Fruit fly (Drosophila melanogaster) whole organism, prepupa: ENCODE measurements around the gene ArfGAP3.

ENCODE experiments used
- CG3032 ChIP-seq: fragments of 200-800 bp; optimal IDR thresholded peaks from 2 replicates; lab custom pipeline; 2019; ENCODE audit warnings: missing biosample characterization, mild to moderate bottlenecking, missing genetic modification characterization, moderate library complexity
- CG34406 ChIP-seq: fragments of 200-800 bp; sonication (Bioruptor generic); optimal IDR thresholded peaks from 3 replicates; lab custom pipeline; 2016; ENCODE audit warnings: missing biosample characterization, missing genetic modification characterization
- CG6276 ChIP-seq: fragments of 200-800 bp; sonication (Bioruptor generic); optimal IDR thresholded peaks from 2 replicates; lab custom pipeline; 2017; ENCODE audit warnings: missing biosample characterization, mild to moderate bottlenecking, missing genetic modification characterization
- CG6854 ChIP-seq: fragments of 200-800 bp; sonication (Bioruptor generic); optimal IDR thresholded peaks from 2 replicates; lab custom pipeline; 2017; ENCODE audit warnings: missing biosample characterization, mild to moderate bottlenecking, missing genetic modification characterization
- CG8119 ChIP-seq: fragments of 200-800 bp; sonication (Bioruptor generic); IDR thresholded peaks from 3 replicates; pipeline ENCODE4 v1.3.6; 2022; ENCODE audit warnings: missing biosample characterization, missing genetic modification characterization
- Eip75B ChIP-seq: fragments of 200-800 bp; sonication (Bioruptor generic); optimal IDR thresholded peaks from 3 replicates; lab custom pipeline; 2016; ENCODE audit warnings: missing biosample characterization, missing genetic modification characterization
- Hr4 ChIP-seq: fragments of 200-800 bp; sonication (Bioruptor generic); optimal IDR thresholded peaks from 3 replicates; lab custom pipeline; 2016; ENCODE audit warnings: missing biosample characterization, missing genetic modification characterization
- OdsH ChIP-seq: fragments of 200-800 bp; sonication (Bioruptor generic); optimal IDR thresholded peaks from 3 replicates; lab custom pipeline; 2016; ENCODE audit warnings: missing biosample characterization, missing genetic modification characterization
- Smox ChIP-seq: fragments of 200-800 bp; sonication (Bioruptor generic); optimal IDR thresholded peaks from 3 replicates; lab custom pipeline; 2016; ENCODE audit warnings: missing biosample characterization, missing genetic modification characterization
- Sox15 ChIP-seq: fragments of 200-800 bp; sonication (Bioruptor generic); optimal IDR thresholded peaks from 3 replicates; lab custom pipeline; 2016; ENCODE audit warnings: missing biosample characterization, missing genetic modification characterization
- fkh ChIP-seq: fragments of 200-800 bp; sonication (Bioruptor generic); optimal IDR thresholded peaks from 3 replicates; lab custom pipeline; 2017; ENCODE audit warnings: missing biosample characterization, mild to moderate bottlenecking, missing genetic modification characterization, moderate library complexity
- salr ChIP-seq, 2 experiments: fragments of 200-800 bp; sonication (Bioruptor generic); optimal IDR thresholded peaks; 3 replicates each; lab custom pipeline; 2016 to 2018; ENCODE audit warnings: missing biosample characterization in 2 of 2, missing genetic modification characterization in 2 of 2, mild to moderate bottlenecking in 1 of 2
- vri ChIP-seq: fragments of 200-800 bp; sonication (Bioruptor generic); optimal IDR thresholded peaks from 3 replicates; lab custom pipeline; 2016; ENCODE audit warnings: missing biosample characterization, mild to moderate bottlenecking, missing genetic modification characterization

DNA sequence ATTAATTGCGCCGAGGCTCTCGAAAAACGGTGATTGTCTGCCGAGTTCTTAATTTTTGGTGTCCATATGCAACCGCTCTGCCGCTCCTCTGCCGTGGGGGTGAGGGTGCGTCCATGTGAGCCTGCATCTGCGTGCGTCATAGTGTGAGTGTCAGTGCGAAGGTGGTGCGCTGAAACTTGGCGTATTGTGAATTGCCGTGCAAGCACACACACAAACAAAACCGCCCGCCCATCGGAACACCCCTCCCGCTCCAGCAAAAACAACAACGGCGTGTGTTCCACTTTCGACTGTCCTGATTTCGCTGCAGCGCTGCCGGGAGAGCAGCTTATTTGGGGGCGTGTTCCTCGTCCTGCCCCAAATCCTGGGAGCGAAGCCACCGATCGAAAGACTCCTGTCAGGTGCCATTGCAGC lies 24.7 kb upstream of the ArfGAP3 start:
- TF ChIP-seq Smox (GFP tag; lab: Kevin White, UChicago) = no peak
- TF ChIP-seq Sox15 (GFP tag; lab: Kevin White, UChicago) = no peak
- no peak for TF ChIP-seq CG6854 (GFP tag; lab: Kevin White, UChicago)
- TF ChIP-seq CG6276 (GFP tag; lab: Kevin White, UChicago) = no peak
- TF ChIP-seq salr (GFP tag; optimal IDR thresholded peaks at IDR 0.05; lab: Kevin White, UChicago) = no peak
- TF ChIP-seq OdsH (GFP tag; lab: Kevin White, UChicago) = no peak
- TF ChIP-seq vri (GFP tag; lab: Kevin White, UChicago) = no peak
- TF ChIP-seq fkh (GFP tag; lab: Kevin White, UChicago) = no peak
- no peak for TF ChIP-seq CG34406 (GFP tag; lab: Kevin White, UChicago)
- TF ChIP-seq Eip75B (GFP tag; lab: Kevin White, UChicago) = peak; percentile 30
- TF ChIP-seq CG3032 (tag; lab: Kevin White, UChicago) = no peak
- no peak for TF ChIP-seq Hr4
- TF ChIP-seq CG8119 (GFP tag; lab: Robert Waterston, UW) = no peak
